Worm (Caenorhabditis elegans) whole organism, early embryonic: Measurements from ENCODE around the gene hizr-1.

ENCODE experiments used
- B0310.2 ChIP-seq: sonication (generic microtip); optimal IDR thresholded peaks from 2 replicates; lab custom pipeline; 2016; ENCODE audit warnings: mild to moderate bottlenecking, missing genetic modification characterization, missing compliant biosample characterization
- F13C5.2 ChIP-seq: sonication (generic microtip); optimal IDR thresholded peaks from 2 replicates; lab custom pipeline; 2017; ENCODE audit warnings: mild to moderate bottlenecking, missing genetic modification characterization, inconsistent platforms, missing compliant biosample characterization
- aly-1 ChIP-seq: sonication (generic microtip); optimal IDR thresholded peaks from 2 replicates; lab custom pipeline; 2016; ENCODE audit warnings: missing genetic modification characterization, missing compliant biosample characterization
- ama-1 ChIP-seq: fragments of 150-350 bp; optimal IDR thresholded peaks from 2 replicates; lab custom pipeline; 2014
- ceh-36 ChIP-seq: sonication (generic microtip); optimal IDR thresholded peaks from 2 replicates; lab custom pipeline; 2016; ENCODE audit warnings: missing genetic modification characterization, inconsistent platforms, missing compliant biosample characterization
- flt-1 ChIP-seq: fragments of 200-800 bp; sonication (Bioruptor generic); IDR thresholded peaks from 2 replicates; pipeline ENCODE4 v1.3.6; 2022; ENCODE audit warnings: missing genetic modification characterization, missing compliant biosample characterization
- hmbx-1 ChIP-seq: sonication (generic microtip); optimal IDR thresholded peaks from 2 replicates; lab custom pipeline; 2016; ENCODE audit warnings: mild to moderate bottlenecking, missing genetic modification characterization, missing compliant biosample characterization
- hmg-4 ChIP-seq: fragments of 200-800 bp; sonication (Bioruptor generic); optimal IDR thresholded peaks from 2 replicates; lab custom pipeline; 2018; ENCODE audit warnings: mild to moderate bottlenecking, missing genetic modification characterization, missing compliant biosample characterization
- hnd-1 ChIP-seq: sonication (generic microtip); optimal IDR thresholded peaks from 2 replicates; lab custom pipeline; 2016; ENCODE audit warnings: missing genetic modification characterization, missing compliant biosample characterization
- pes-1 ChIP-seq: fragments of 200-800 bp; sonication (Bioruptor generic); IDR thresholded peaks from 2 replicates; pipeline ENCODE4 v1.3.6; 2022; ENCODE audit warnings: missing genetic modification reagents, missing genetic modification characterization, missing compliant biosample characterization
- scrt-1 ChIP-seq: fragments of 200-800 bp; sonication (Bioruptor generic); IDR thresholded peaks from 2 replicates; pipeline ENCODE4 v1.3.6; 2022; ENCODE audit warnings: missing genetic modification characterization, missing compliant biosample characterization
- tbx-11 ChIP-seq: fragments of 200-800 bp; sonication (Bioruptor generic); IDR thresholded peaks from 2 replicates; pipeline ENCODE4 v1.3.6; 2022; ENCODE audit warnings: missing genetic modification characterization, missing compliant biosample characterization
- tbx-37 ChIP-seq: fragments of 200-800 bp; sonication (Bioruptor generic); conservative IDR thresholded peaks from 2 replicates; pipeline ENCODE4 v1.3.6; 2022; ENCODE audit warnings: missing genetic modification reagents, missing genetic modification characterization, missing compliant biosample characterization
- tra-4 ChIP-seq: sonication (generic microtip); optimal IDR thresholded peaks from 2 replicates; lab custom pipeline; 2017; ENCODE audit warnings: missing genetic modification characterization, missing compliant biosample characterization

DNA sequence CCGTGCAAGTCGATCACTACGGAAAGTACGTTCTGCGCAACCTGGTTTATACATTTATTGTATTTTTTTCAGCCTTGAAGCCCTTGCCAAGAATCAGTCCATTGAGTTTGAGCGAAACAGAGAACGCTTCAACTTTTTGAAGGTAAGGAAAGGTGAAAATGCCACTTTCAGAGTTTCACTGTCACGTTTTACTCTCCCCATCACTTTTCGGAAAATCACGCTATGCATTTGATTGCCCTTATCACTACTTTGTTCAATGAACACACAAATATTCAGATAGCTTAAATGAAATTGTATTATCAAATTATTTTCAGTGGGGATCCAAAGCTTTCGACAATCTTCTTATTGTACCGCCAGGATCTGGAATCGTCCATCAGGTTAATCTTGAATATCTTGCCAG is 22.4 kb downstream of the hizr-1 start:
- no peak for TF ChIP-seq tbx-11
- TF ChIP-seq tbx-37 = no peak
- no peak for TF ChIP-seq hnd-1
- no peak for TF ChIP-seq ama-1 (lab: Kevin White, UChicago)
- TF ChIP-seq tra-4 = no peak
- no peak for TF ChIP-seq F13C5.2
- TF ChIP-seq pes-1 = no peak
- TF ChIP-seq scrt-1 (GFP tag; lab: Robert Waterston, UW) = no peak
- TF ChIP-seq hmg-4 (GFP tag; lab: Kevin White, UChicago) = no peak
- TF ChIP-seq hmbx-1 (tag; lab: Kevin White, UChicago) = no peak
- no peak for TF ChIP-seq aly-1 (tag; lab: Kevin White, UChicago)
- no peak for TF ChIP-seq flt-1 (GFP tag; lab: Robert Waterston, UW)
- no peak for TF ChIP-seq B0310.2
- no peak for TF ChIP-seq ceh-36 (tag; lab: Kevin White, UChicago)
